Fruit fly (Drosophila melanogaster): Measurements from ENCODE around the gene Proc.

- TF ChIP-seq usp (GFP tag; optimal IDR thresholded peaks at IDR 0.05), result no peak
- TF ChIP-seq Dll (optimal IDR thresholded peaks at IDR 0.05), result no peak
- no peak for TF ChIP-seq psq (optimal IDR thresholded peaks at IDR 0.05)
- TF ChIP-seq pan (optimal IDR thresholded peaks at IDR 0.05), result no peak
- TF ChIP-seq CG8478 (optimal IDR thresholded peaks at IDR 0.05), result no peak
- TF ChIP-seq EcR (GFP tag; optimal IDR thresholded peaks at IDR 0.05), result no peak
Observed at dm6 chr2L:7840152-7840551, 31.1 kb downstream of the Proc start, which contains the start of gene CG14537.

Measured in whole organism.